Fruit fly (Drosophila melanogaster) Kc167 (cell line): ENCODE results near the gene CG9624.

ENCODE experiments used
- Sin3A ChIP-seq: fragments of >200 bp; optimal IDR thresholded peaks from 2 replicates; lab custom pipeline; 2018; ENCODE audit warnings: missing external identifiers
- h ChIP-seq: fragments of >200 bp; optimal IDR thresholded peaks from 3 replicates; lab custom pipeline; 2018; ENCODE audit warnings: missing external identifiers
- insv ChIP-seq: fragments of >200 bp; optimal IDR thresholded peaks from 3 replicates; lab custom pipeline; 2018; ENCODE audit warnings: missing external identifiers
- psq ChIP-seq: fragments of >200 bp; optimal IDR thresholded peaks from 2 replicates; lab custom pipeline; 2017; ENCODE audit warnings: missing external identifiers
- ttk ChIP-seq: sonication (Bioruptor generic); optimal IDR thresholded peaks from 2 replicates; lab custom pipeline; 2017; ENCODE audit warnings: missing external identifiers

- TF ChIP-seq Sin3A (lab: Kevin White, UChicago) (no peak), insv (no peak), ttk (no peak), psq (lab: Kevin White, UChicago) (no peak), h (lab: Kevin White, UChicago) (no peak)
Observed at dm6 chr3R:14245371-14245770, 16.4 kb upstream of the CG9624 start, which contains the start of gene CG9616.
